Worm (Caenorhabditis elegans) whole organism, L3 larva: Measurements from ENCODE around the gene C44C1.6.

Experiments used
- R02D3.7 ChIP-seq: fragments of 150-350 bp; optimal IDR thresholded peaks from 2 replicates; lab custom pipeline; 2014; ENCODE audit warnings: missing biosample characterization, missing genetic modification characterization
- ZK546.5 ChIP-seq: sonication (generic microtip); optimal IDR thresholded peaks from 2 replicates; lab custom pipeline; 2017; ENCODE audit warnings: missing biosample characterization, missing genetic modification characterization
- ama-1 ChIP-seq: fragments of 150-350 bp; optimal IDR thresholded peaks from 2 replicates; lab custom pipeline; 2018
- ceh-28 ChIP-seq: fragments of 150-350 bp; optimal IDR thresholded peaks from 2 replicates; lab custom pipeline; 2014; ENCODE audit warnings: missing biosample characterization, missing genetic modification reagents, missing genetic modification characterization
- ceh-82 ChIP-seq: fragments of 150-350 bp; optimal IDR thresholded peaks from 2 replicates; lab custom pipeline; 2014; ENCODE audit warnings: missing biosample characterization, missing genetic modification characterization
- daf-12 ChIP-seq: fragments of 150-350 bp; optimal IDR thresholded peaks from 2 replicates; lab custom pipeline; 2014; ENCODE audit warnings: missing biosample characterization, missing genetic modification reagents, missing genetic modification characterization
- egl-5 ChIP-seq: fragments of 150-350 bp; optimal IDR thresholded peaks from 2 replicates; lab custom pipeline; 2017; ENCODE audit warnings: missing biosample characterization, missing genetic modification reagents, missing genetic modification characterization, inconsistent platforms
- elt-1 ChIP-seq: fragments of 150-350 bp; optimal IDR thresholded peaks from 2 replicates; lab custom pipeline; 2014; ENCODE audit warnings: missing biosample characterization, missing genetic modification characterization
- elt-2 ChIP-seq: sonication (generic microtip); optimal IDR thresholded peaks from 2 replicates; lab custom pipeline; 2016; ENCODE audit warnings: missing genetic modification reagents, mild to moderate bottlenecking, missing genetic modification characterization, missing compliant biosample characterization
- elt-3 ChIP-seq, 3 experiments: fragments of 150-350 bp in 1 of 3; sonication (generic microtip) in 2 of 3; optimal IDR thresholded peaks; 2 replicates in 2 of 3; 4 replicates in 1 of 3; lab custom pipeline; 2014 to 2017; ENCODE audit warnings: missing biosample characterization in 3 of 3, missing genetic modification characterization in 3 of 3
- eor-1 ChIP-seq, 2 experiments: fragments of 150-350 bp; optimal IDR thresholded peaks; 2 replicates each; lab custom pipeline; 2014 to 2018; ENCODE audit warnings: missing biosample characterization in 2 of 2, missing genetic modification characterization in 2 of 2
- fkh-10 ChIP-seq: sonication (generic microtip); optimal IDR thresholded peaks from 2 replicates; lab custom pipeline; 2017; ENCODE audit warnings: missing biosample characterization, missing genetic modification reagents, missing genetic modification characterization
- fkh-2 ChIP-seq: fragments of 150-350 bp; optimal IDR thresholded peaks from 2 replicates; lab custom pipeline; 2014; ENCODE audit warnings: missing biosample characterization, missing genetic modification reagents, missing genetic modification characterization
- hmg-11 ChIP-seq: sonication (generic microtip); optimal IDR thresholded peaks from 2 replicates; lab custom pipeline; 2016; ENCODE audit warnings: missing genetic modification characterization, missing compliant biosample characterization
- jun-1 ChIP-seq: fragments of 150-350 bp; optimal IDR thresholded peaks from 2 replicates; lab custom pipeline; 2014; ENCODE audit warnings: missing biosample characterization, missing genetic modification reagents, missing genetic modification characterization
- lin-15B ChIP-seq: fragments of 150-350 bp; optimal IDR thresholded peaks from 2 replicates; lab custom pipeline; 2014; ENCODE audit warnings: missing biosample characterization, missing genetic modification characterization
- lin-39 ChIP-seq: fragments of 150-350 bp; optimal IDR thresholded peaks from 2 replicates; lab custom pipeline; 2018; ENCODE audit warnings: missing biosample characterization, missing genetic modification reagents, missing genetic modification characterization
- lsy-12 ChIP-seq: sonication (generic microtip); optimal IDR thresholded peaks from 2 replicates; lab custom pipeline; 2016; ENCODE audit warnings: mild to moderate bottlenecking, missing genetic modification characterization, missing compliant biosample characterization
- mml-1 ChIP-seq: fragments of 150-350 bp; sonication (generic microtip); optimal IDR thresholded peaks from 3 replicates; lab custom pipeline; 2014; ENCODE audit warnings: missing biosample characterization, missing genetic modification characterization
- nfya-1 ChIP-seq: sonication (generic microtip); optimal IDR thresholded peaks from 2 replicates; lab custom pipeline; 2017; ENCODE audit warnings: missing genetic modification characterization, mild to moderate bottlenecking, missing compliant biosample characterization, antibody characterized with exemption, moderate library complexity; ENCODE audit not compliant: insufficient read depth
- nhr-11 ChIP-seq: fragments of 150-350 bp; optimal IDR thresholded peaks from 2 replicates; lab custom pipeline; 2014; ENCODE audit warnings: missing biosample characterization, missing genetic modification characterization
- nhr-23 ChIP-seq: fragments of 150-350 bp; optimal IDR thresholded peaks from 2 replicates; lab custom pipeline; 2014; ENCODE audit warnings: missing biosample characterization, missing genetic modification reagents, missing genetic modification characterization
- nhr-237 ChIP-seq: fragments of 150-350 bp; optimal IDR thresholded peaks from 2 replicates; lab custom pipeline; 2014; ENCODE audit warnings: missing biosample characterization, missing genetic modification characterization
- nhr-25 ChIP-seq: sonication (generic microtip); optimal IDR thresholded peaks from 2 replicates; lab custom pipeline; 2017; ENCODE audit warnings: missing biosample characterization, missing genetic modification characterization
- nhr-28 ChIP-seq: fragments of 150-350 bp; optimal IDR thresholded peaks from 2 replicates; lab custom pipeline; 2014; ENCODE audit warnings: missing biosample characterization, missing genetic modification characterization
- nhr-43 ChIP-seq: sonication (generic microtip); optimal IDR thresholded peaks from 2 replicates; lab custom pipeline; 2016; ENCODE audit warnings: mild to moderate bottlenecking, missing genetic modification characterization, missing compliant biosample characterization; ENCODE audit not compliant: poor library complexity, severe bottlenecking
- nhr-67 ChIP-seq: fragments of 150-350 bp; optimal IDR thresholded peaks from 2 replicates; lab custom pipeline; 2014; ENCODE audit warnings: missing biosample characterization, missing genetic modification characterization
- nhr-77 ChIP-seq: fragments of 150-350 bp; optimal IDR thresholded peaks from 2 replicates; lab custom pipeline; 2014; ENCODE audit warnings: missing biosample characterization, missing genetic modification characterization
- pha-4 ChIP-seq: fragments of 150-350 bp; optimal IDR thresholded peaks from 2 replicates; lab custom pipeline; 2014; ENCODE audit warnings: missing biosample characterization, missing genetic modification reagents, missing genetic modification characterization
- pqm-1 ChIP-seq: fragments of 150-350 bp; optimal IDR thresholded peaks from 2 replicates; lab custom pipeline; 2017; ENCODE audit warnings: missing biosample characterization, missing genetic modification characterization, inconsistent platforms
- sea-2 ChIP-seq: fragments of 150-350 bp; sonication (generic microtip); optimal IDR thresholded peaks from 4 replicates; lab custom pipeline; 2014; ENCODE audit warnings: missing biosample characterization, missing genetic modification reagents, missing genetic modification characterization
- skn-1 ChIP-seq: fragments of 150-350 bp; optimal IDR thresholded peaks from 2 replicates; lab custom pipeline; 2014; ENCODE audit warnings: missing biosample characterization, missing genetic modification characterization
- snpc-4 ChIP-seq: fragments of 150-350 bp; optimal IDR thresholded peaks from 2 replicates; lab custom pipeline; 2014; ENCODE audit warnings: missing biosample characterization, missing genetic modification characterization
- tbx-2 ChIP-seq: sonication (generic microtip); optimal IDR thresholded peaks from 2 replicates; lab custom pipeline; 2016; ENCODE audit warnings: mild to moderate bottlenecking, missing genetic modification characterization, missing compliant biosample characterization
- unc-39 ChIP-seq: sonication (generic microtip); optimal IDR thresholded peaks from 4 replicates; lab custom pipeline; 2017; ENCODE audit warnings: missing biosample characterization, missing genetic modification characterization
- unc-62 ChIP-seq: fragments of 150-350 bp; sonication (generic microtip); optimal IDR thresholded peaks from 4 replicates; lab custom pipeline; 2014; ENCODE audit warnings: missing biosample characterization, missing genetic modification reagents, missing genetic modification characterization
- zag-1 ChIP-seq: fragments of 150-350 bp; optimal IDR thresholded peaks from 2 replicates; lab custom pipeline; 2014; ENCODE audit warnings: missing biosample characterization, missing genetic modification characterization
- ztf-4 ChIP-seq: fragments of 150-350 bp; optimal IDR thresholded peaks from 2 replicates; lab custom pipeline; 2014; ENCODE audit warnings: missing biosample characterization, missing genetic modification characterization

Gene C44C1.6

DNA sequence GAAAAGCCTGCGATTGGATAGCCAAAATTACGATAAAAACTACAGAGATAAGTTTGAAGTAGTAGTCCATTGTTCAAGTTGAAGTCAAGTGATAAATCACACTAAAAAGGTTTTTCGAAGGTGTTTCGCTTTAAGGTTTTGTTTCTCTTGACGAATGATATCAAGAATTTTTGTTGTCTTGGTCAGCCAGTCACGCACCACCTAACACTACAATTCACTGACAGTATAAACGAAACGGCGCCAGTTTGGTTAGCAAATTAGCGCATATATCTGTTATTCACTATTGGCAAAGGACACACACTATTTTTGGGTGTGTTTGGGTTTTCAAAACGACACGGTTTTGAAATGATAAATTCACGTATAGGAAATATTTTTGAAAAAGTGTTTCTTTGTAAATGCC lies at the start of gene C44C1.6:
Gene C44C1.6, minus strand, starts transcription at position 199 of the 400 bp plus-strand sequence.
- TF ChIP-seq elt-1 (tag; lab: Kevin White, UChicago) (no peak), zag-1 (tag; lab: Kevin White, UChicago) (no peak), ztf-4 (no peak), lin-39 (tag; lab: Kevin White, UChicago) (no peak), nhr-237 (tag; lab: Kevin White, UChicago) (no peak)

DNA sequence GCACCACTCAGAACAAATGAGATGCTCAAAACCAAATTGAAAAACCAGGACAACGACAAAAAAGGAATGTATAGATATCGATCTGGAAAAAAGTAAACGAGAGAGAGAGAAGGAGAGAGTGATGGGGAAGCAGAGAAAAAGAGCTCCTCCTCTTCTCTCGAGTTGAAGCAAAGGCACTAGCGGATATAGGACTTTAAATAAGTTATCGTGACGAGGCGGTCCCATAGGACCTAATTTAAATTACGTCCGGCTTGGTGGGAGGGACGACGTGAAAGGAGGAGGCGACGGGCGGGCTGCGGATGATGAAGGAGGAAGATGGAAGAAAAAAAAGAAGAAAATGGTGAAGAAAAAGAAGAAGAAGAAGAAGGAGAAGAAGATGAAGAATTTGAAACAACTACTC lies 48.5 kb upstream of the C44C1.6 start:
- TF ChIP-seq nfya-1 (tag; lab: Kevin White, UChicago) (peak; percentile 42), fkh-10 (peak; percentile 5), nhr-11 (tag; lab: Kevin White, UChicago) (no peak), elt-3 (tag; optimal IDR thresholded peaks at IDR 0.05; lab: Kevin White, UChicago) (no peak), nhr-237 (tag; lab: Kevin White, UChicago) (no peak), nhr-23 (tag; lab: Kevin White, UChicago) (no peak), hmg-11 (peak; percentile 50), zag-1 (tag; lab: Kevin White, UChicago) (peak; percentile 27)

- TF ChIP-seq unc-39 (tag; lab: Kevin White, UChicago) (no peak), mml-1 (tag; lab: Kevin White, UChicago) (no peak), lin-15B (tag; lab: Kevin White, UChicago) (no peak), nhr-23 (tag; lab: Kevin White, UChicago) (no peak), tbx-2 (tag; lab: Kevin White, UChicago) (no peak), ZK546.5 (tag; lab: Kevin White, UChicago) (no peak), daf-12 (no peak), nhr-67 (tag; lab: Kevin White, UChicago) (no peak), nhr-28 (tag; lab: Kevin White, UChicago) (no peak), nhr-237 (tag; lab: Kevin White, UChicago) (no peak)
Observed at ce11 chrX:1017456-1017855, 47.4 kb upstream of the C44C1.6 start, which contains the start of the genes F55A4.13 and nlf-1. TSS of gene F55A4.13 (minus strand) at chrX:1017556. TSS of gene nlf-1 (minus strand) at chrX:1017567.

- TF ChIP-seq eor-1 (tag; optimal IDR thresholded peaks at IDR 0.05; lab: Kevin White, UChicago) (no peak), fkh-10 (peak; percentile 74), ceh-82 (no peak)
Observed at ce11 chrX:1014708-1015107, 44.6 kb upstream of the C44C1.6 start.

- TF ChIP-seq pha-4, result peak; percentile 46
- no peak for TF ChIP-seq ZK546.5 (tag; lab: Kevin White, UChicago)
- no peak for TF ChIP-seq lsy-12 (tag; lab: Kevin White, UChicago)
- TF ChIP-seq nhr-11 (tag; lab: Kevin White, UChicago), result no peak
- peak; percentile 95 for TF ChIP-seq ama-1
- TF ChIP-seq elt-2 (tag; lab: Kevin White, UChicago), result peak; percentile 50
Observed at ce11 chrX:1012385-1012866, 42.4 kb upstream of the C44C1.6 start.

DNA sequence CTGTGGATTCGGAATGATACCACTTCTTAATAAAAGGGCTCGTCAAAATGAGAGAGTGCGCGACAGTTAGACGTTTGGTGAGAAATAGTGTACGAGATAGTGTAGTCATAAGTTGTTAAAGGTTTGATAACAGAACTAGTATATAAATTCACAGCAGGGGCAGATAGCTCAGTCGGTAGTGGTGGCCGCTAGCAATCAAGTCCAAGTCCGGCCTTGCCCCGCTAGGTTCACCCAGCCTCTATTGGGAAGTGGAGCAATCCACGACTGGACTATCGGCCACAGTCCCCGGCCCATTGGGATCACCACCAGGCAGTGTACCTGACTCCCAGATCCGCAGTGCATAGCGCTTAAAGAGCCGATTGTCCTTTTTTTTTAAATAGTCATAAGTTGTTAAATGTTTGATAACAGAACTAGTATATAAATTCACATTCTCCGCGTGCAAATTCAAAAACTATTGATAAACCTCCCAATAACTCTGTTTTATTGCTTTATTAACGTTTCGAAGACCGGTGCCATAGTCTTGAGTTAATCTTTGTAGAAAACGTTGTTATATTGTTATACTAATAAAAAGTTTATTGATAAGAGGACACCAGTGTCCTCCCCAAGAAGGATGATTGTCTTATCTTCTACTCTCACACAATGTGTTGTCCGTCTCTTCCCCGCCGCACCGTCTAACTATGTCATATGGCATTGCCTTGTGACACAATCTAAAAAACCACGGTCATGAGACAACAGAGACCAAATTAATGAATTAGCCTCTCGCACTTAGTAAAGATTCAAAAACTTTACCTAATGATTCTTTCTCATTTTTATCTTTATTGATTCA lies 40.8 kb upstream of the C44C1.6 start:
- TF ChIP-seq pha-4 (peak; percentile 51), ztf-4 (peak; percentile 43), nhr-77 (tag; lab: Kevin White, UChicago) (no peak), nhr-237 (tag; lab: Kevin White, UChicago) (no peak), unc-62 (peak; percentile 20), ZK546.5 (tag; lab: Kevin White, UChicago) (no peak), skn-1 (tag; lab: Kevin White, UChicago) (no peak), nhr-28 (tag; lab: Kevin White, UChicago) (no peak), pqm-1 (peak; percentile 60), fkh-10 (no peak), jun-1 (tag; lab: Kevin White, UChicago) (peak; percentile 33), lin-15B (tag; lab: Kevin White, UChicago) (no peak), sea-2 (no peak), elt-3 (tag; optimal IDR thresholded peaks at IDR 0.05; lab: Kevin White, UChicago) (peak in 1 of 3 experiments; percentile 36), nhr-43 (tag; lab: Kevin White, UChicago) (peak; percentile 70), fkh-2 (no peak), ceh-28 (tag; lab: Kevin White, UChicago) (no peak), egl-5 (tag; lab: Kevin White, UChicago) (no peak), snpc-4 (tag; lab: Kevin White, UChicago) (peak; percentile 22), nfya-1 (tag; lab: Kevin White, UChicago) (no peak), elt-2 (tag; lab: Kevin White, UChicago) (peak; percentile 95), lsy-12 (tag; lab: Kevin White, UChicago) (peak; percentile 14), nhr-11 (tag; lab: Kevin White, UChicago) (no peak), nhr-23 (tag; lab: Kevin White, UChicago) (peak; percentile 75), R02D3.7 (tag; lab: Kevin White, UChicago) (no peak), daf-12 (no peak), nhr-25 (peak; percentile 41)
